Fruit fly (Drosophila melanogaster): ENCODE results near the gene Pfdn6.

The Pfdn6 gene

DNA sequence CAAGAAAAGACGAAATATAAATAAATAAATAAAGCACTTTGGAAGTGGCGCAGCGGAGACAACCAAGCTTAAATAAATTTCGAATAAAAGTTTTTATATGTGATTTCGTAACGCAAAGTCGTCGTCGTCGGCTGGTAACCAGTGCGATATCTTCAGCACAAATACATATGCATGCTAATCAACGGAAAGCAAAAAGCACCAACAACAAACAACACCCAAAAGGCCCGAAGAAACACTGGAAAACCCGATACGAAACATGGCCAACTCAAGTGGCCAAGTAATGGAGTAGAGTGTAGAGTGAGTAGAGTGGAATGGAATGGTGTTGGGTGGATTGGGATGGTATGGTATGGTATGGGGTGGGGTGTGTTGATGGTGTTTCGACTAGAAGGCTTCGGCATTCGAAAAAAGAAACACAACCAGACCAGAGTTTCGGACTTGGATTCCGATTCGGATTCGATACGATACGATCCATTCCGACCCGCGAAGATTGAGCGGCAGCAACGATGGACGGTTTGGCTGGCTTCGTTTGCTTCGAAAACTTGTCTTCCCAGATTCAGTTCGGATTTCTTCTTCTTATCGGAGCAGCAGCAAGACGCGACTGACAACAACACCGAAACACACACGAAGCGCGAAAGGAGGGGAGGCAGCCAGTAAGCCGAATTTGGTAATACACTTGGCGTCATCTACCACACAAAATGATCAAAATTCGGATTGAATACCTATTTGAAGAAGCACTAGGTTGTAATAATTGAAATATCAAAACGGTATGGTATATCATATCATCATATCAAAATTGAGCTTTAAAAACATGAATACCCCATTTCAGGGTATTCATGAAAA, 20.7 kb upstream of the Pfdn6 start (continued):
- TF ChIP-seq Sox102F (GFP tag; optimal IDR thresholded peaks at IDR 0.05), result peak; percentile 99
- peak; percentile 99 for TF ChIP-seq pdm3 (GFP tag; optimal IDR thresholded peaks at IDR 0.05)
- TF ChIP-seq acj6 (GFP tag; optimal IDR thresholded peaks at IDR 0.05), result peak; percentile 99
- peak; percentile 98 for TF ChIP-seq Sox15 (GFP tag; optimal IDR thresholded peaks at IDR 0.05)
- peak; percentile 96 for TF ChIP-seq CG6276 (GFP tag; optimal IDR thresholded peaks at IDR 0.05)
- peak; percentile 98 for TF ChIP-seq CG10631 (GFP tag; optimal IDR thresholded peaks at IDR 0.05)
- TF ChIP-seq topi (GFP tag; optimal IDR thresholded peaks at IDR 0.05), result peak; percentile 99
- peak; percentile 96 for TF ChIP-seq CG16779 (tag; optimal IDR thresholded peaks at IDR 0.05)
- TF ChIP-seq Smox (GFP tag; optimal IDR thresholded peaks at IDR 0.05), result peak; percentile 98
- TF ChIP-seq Eip93F (GFP tag; optimal IDR thresholded peaks at IDR 0.05), result peak; percentile 98
- TF ChIP-seq CG3032 (tag; optimal IDR thresholded peaks at IDR 0.05), result peak; percentile 97
- peak; percentile 99 for TF ChIP-seq Met (GFP tag; optimal IDR thresholded peaks at IDR 0.05)
- peak; percentile 98 for TF ChIP-seq Ets21C (GFP tag; optimal IDR thresholded peaks at IDR 0.05)
- TF ChIP-seq svp (GFP tag), result peak; percentile 100
- peak; percentile 97 for TF ChIP-seq Eip75B (GFP tag; optimal IDR thresholded peaks at IDR 0.05)
- peak; percentile 99 for TF ChIP-seq dsx (GFP tag; optimal IDR thresholded peaks at IDR 0.05; ENCODE audit: poor library complexity, severe bottlenecking)
- TF ChIP-seq fkh (GFP tag; optimal IDR thresholded peaks at IDR 0.05), result peak; percentile 51
- peak; percentile 95 for TF ChIP-seq dac (GFP tag; optimal IDR thresholded peaks at IDR 0.05)
- TF ChIP-seq OdsH (GFP tag; optimal IDR thresholded peaks at IDR 0.05), result peak; percentile 99
- peak; percentile 93 for TF ChIP-seq Blimp-1 (GFP tag; optimal IDR thresholded peaks at IDR 0.05)
- peak; percentile 99 for TF ChIP-seq CG6792 (GFP tag; optimal IDR thresholded peaks at IDR 0.05)
- TF ChIP-seq CG11902 (GFP tag; optimal IDR thresholded peaks at IDR 0.05), result peak; percentile 95
- TF ChIP-seq CG8632 (GFP tag; optimal IDR thresholded peaks at IDR 0.05), result peak; percentile 98
- TF ChIP-seq cyc (GFP tag; optimal IDR thresholded peaks at IDR 0.05), result peak; percentile 99
- peak; percentile 91 for TF ChIP-seq CG11762 (GFP tag; optimal IDR thresholded peaks at IDR 0.05; ENCODE audit: insufficient read depth)
- peak; percentile 96 for TF ChIP-seq Lpt (GFP tag; optimal IDR thresholded peaks at IDR 0.05)
- TF ChIP-seq Hr38 (GFP tag; optimal IDR thresholded peaks at IDR 0.05), result peak; percentile 68
- TF ChIP-seq net (GFP tag; optimal IDR thresholded peaks at IDR 0.05), result peak; percentile 98
- peak; percentile 99 for TF ChIP-seq esn (GFP tag; optimal IDR thresholded peaks at IDR 0.05)
- TF ChIP-seq achi (GFP tag; optimal IDR thresholded peaks at IDR 0.05), result peak; percentile 98
- TF ChIP-seq fd59A (GFP tag; optimal IDR thresholded peaks at IDR 0.05), result peak; percentile 98
- peak; percentile 98 for TF ChIP-seq CG8319 (GFP tag; optimal IDR thresholded peaks at IDR 0.05)
- TF ChIP-seq CG3919 (GFP tag; optimal IDR thresholded peaks at IDR 0.05), result peak; percentile 99

- TF ChIP-seq Gug (GFP tag; IDR thresholded peaks at IDR 0.05), result no peak
- peak; percentile 47 for TF ChIP-seq vri (GFP tag; optimal IDR thresholded peaks at IDR 0.05)
- no peak for TF ChIP-seq CG7368 (GFP tag; optimal IDR thresholded peaks at IDR 0.05)
Measured at dm6 chr3L:19903400-19903846, 20.0 kb upstream of the Pfdn6 start.

dm6 chr3L:19904411-19905135, 18.9 kb upstream of the Pfdn6 start:
- TF ChIP-seq fd85E (GFP tag; optimal IDR thresholded peaks at IDR 0.05) (no peak), dac (GFP tag; optimal IDR thresholded peaks at IDR 0.05) (no peak), topi (GFP tag; optimal IDR thresholded peaks at IDR 0.05) (no peak), CG6808 (GFP tag; optimal IDR thresholded peaks at IDR 0.05) (no peak), CG10669 (GFP tag; optimal IDR thresholded peaks at IDR 0.05) (no peak), Smox (GFP tag; optimal IDR thresholded peaks at IDR 0.05) (no peak), Hr4 (GFP tag; optimal IDR thresholded peaks at IDR 0.05) (no peak), Hr38 (GFP tag; optimal IDR thresholded peaks at IDR 0.05) (no peak), dsx (GFP tag; optimal IDR thresholded peaks at IDR 0.05; ENCODE audit: poor library complexity, severe bottlenecking) (peak; percentile 2), fd59A (GFP tag; optimal IDR thresholded peaks at IDR 0.05) (no peak), net (GFP tag; optimal IDR thresholded peaks at IDR 0.05) (no peak), CG8119 (GFP tag; IDR thresholded peaks at IDR 0.05) (peak; percentile 45; the same call in 1 of the 3 replicates), CG16779 (tag; optimal IDR thresholded peaks at IDR 0.05) (peak; percentile 1), Hr39 (GFP tag; optimal IDR thresholded peaks at IDR 0.05) (no peak), Sox15 (GFP tag; optimal IDR thresholded peaks at IDR 0.05) (no peak), OdsH (GFP tag; optimal IDR thresholded peaks at IDR 0.05) (no peak), CG15336 (GFP tag; IDR thresholded peaks at IDR 0.05) (no peak), eg (GFP tag; IDR thresholded peaks at IDR 0.05) (no peak), CG32006 (GFP tag; optimal IDR thresholded peaks at IDR 0.05) (no peak), achi (GFP tag; optimal IDR thresholded peaks at IDR 0.05) (no peak), CG8632 (GFP tag; optimal IDR thresholded peaks at IDR 0.05) (no peak), fkh (GFP tag; optimal IDR thresholded peaks at IDR 0.05) (peak; percentile 20)

All from whole organism, prepupa.